Worm (Caenorhabditis elegans) whole organism, L4 larva: Measurements from ENCODE around the gene drr-1.

Experiments
- F26F4.8 ChIP-seq: fragments of 200-800 bp; sonication (Bioruptor generic); conservative IDR thresholded peaks from 2 replicates; pipeline ENCODE4 v1.3.6; 2022; ENCODE audit warnings: missing genetic modification characterization, missing compliant biosample characterization
- F49E8.2 ChIP-seq: sonication (generic microtip); optimal IDR thresholded peaks from 2 replicates; lab custom pipeline; 2016; ENCODE audit warnings: missing compliant biosample characterization, mild to moderate bottlenecking, missing genetic modification characterization, borderline replicate concordance
- R02D3.7 ChIP-seq: fragments of 150-350 bp; sonication (generic microtip); optimal IDR thresholded peaks from 3 replicates; lab custom pipeline; 2014; ENCODE audit warnings: missing biosample characterization, missing genetic modification characterization
- Y105C5A.15 ChIP-seq: fragments of 200-800 bp; sonication (Bioruptor generic); IDR thresholded peaks from 2 replicates; pipeline ENCODE4 v1.3.6; 2022; ENCODE audit warnings: missing genetic modification characterization, missing compliant biosample characterization
- Y48G9A.11 ChIP-seq: fragments of 200-800 bp; sonication (Bioruptor generic); IDR thresholded peaks from 2 replicates; pipeline ENCODE4 v1.3.6; 2022; ENCODE audit warnings: missing genetic modification reagents, missing genetic modification characterization, missing compliant biosample characterization
- Y5F2A.4 ChIP-seq: fragments of 200-800 bp; sonication (Bioruptor generic); optimal IDR thresholded peaks from 2 replicates; lab custom pipeline; 2018; ENCODE audit warnings: mild to moderate bottlenecking, missing genetic modification characterization, missing compliant biosample characterization
- ZK337.2 ChIP-seq: fragments of 200-800 bp; sonication (Bioruptor generic); IDR thresholded peaks from 2 replicates; pipeline ENCODE4 v1.3.6; 2022; ENCODE audit warnings: missing genetic modification reagents, missing genetic modification characterization, missing compliant biosample characterization
- ama-1 ChIP-seq: fragments of 150-350 bp; optimal IDR thresholded peaks from 2 replicates; lab custom pipeline; 2014; ENCODE audit warnings: inconsistent platforms, mixed read lengths
- arid-1 ChIP-seq: fragments of 200-800 bp; sonication (Bioruptor generic); conservative IDR thresholded peaks from 2 replicates; pipeline ENCODE4 v1.3.6; 2022; ENCODE audit warnings: missing genetic modification reagents, missing genetic modification characterization, missing compliant biosample characterization
- ceh-28 ChIP-seq: fragments of 150-350 bp; optimal IDR thresholded peaks from 2 replicates; lab custom pipeline; 2014; ENCODE audit warnings: missing biosample characterization, missing genetic modification reagents, missing genetic modification characterization
- ceh-82 ChIP-seq: sonication (generic microtip); optimal IDR thresholded peaks from 2 replicates; lab custom pipeline; 2017; ENCODE audit warnings: missing biosample characterization, missing genetic modification characterization
- ces-1 ChIP-seq: fragments of 150-350 bp; sonication (generic microtip); optimal IDR thresholded peaks from 4 replicates; lab custom pipeline; 2014; ENCODE audit warnings: missing biosample characterization, missing genetic modification reagents, missing genetic modification characterization
- cey-2 ChIP-seq: sonication (generic microtip); optimal IDR thresholded peaks from 3 replicates; lab custom pipeline; 2017; ENCODE audit warnings: missing genetic modification characterization, mild to moderate bottlenecking, missing compliant biosample characterization, antibody characterized with exemption, borderline replicate concordance; ENCODE audit not compliant: insufficient read depth
- daf-19 ChIP-seq: fragments of 200-800 bp; sonication (Bioruptor generic); conservative IDR thresholded peaks from 2 replicates; pipeline ENCODE4 v1.3.6; 2022; ENCODE audit warnings: missing genetic modification characterization, missing compliant biosample characterization
- dpl-1 ChIP-seq: fragments of 150-350 bp; optimal IDR thresholded peaks from 2 replicates; lab custom pipeline; 2014; ENCODE audit warnings: missing biosample characterization, missing genetic modification reagents, missing genetic modification characterization
- egl-43 ChIP-seq: fragments of 200-800 bp; sonication (Bioruptor generic); IDR thresholded peaks from 2 replicates; pipeline ENCODE4 v1.3.6; 2022; ENCODE audit warnings: missing genetic modification reagents, missing genetic modification characterization, missing compliant biosample characterization
- hif-1 ChIP-seq, 2 experiments: sonication (generic microtip); optimal IDR thresholded peaks; 2 replicates each; lab custom pipeline; 2016 to 2017; ENCODE audit warnings: missing compliant biosample characterization in 2 of 2, missing genetic modification characterization in 2 of 2, missing genetic modification reagents in 2 of 2, missing genotype in 2 of 2, mild to moderate bottlenecking in 1 of 2
- lin-1 ChIP-seq: fragments of 200-800 bp; sonication (Bioruptor generic); IDR thresholded peaks from 2 replicates; pipeline ENCODE4 v1.3.6; 2022; ENCODE audit warnings: missing genetic modification reagents, missing genetic modification characterization, missing compliant biosample characterization
- lin-13 ChIP-seq: fragments of 150-350 bp; optimal IDR thresholded peaks from 2 replicates; lab custom pipeline; 2014; ENCODE audit warnings: missing biosample characterization, missing genetic modification reagents, missing genetic modification characterization
- lin-29 ChIP-seq: fragments of 200-800 bp; sonication (Bioruptor generic); IDR thresholded peaks from 2 replicates; pipeline ENCODE4 v1.3.6; 2022; ENCODE audit warnings: missing genetic modification reagents, missing genetic modification characterization, missing compliant biosample characterization
- lin-38 ChIP-seq: fragments of 200-800 bp; sonication (Bioruptor generic); IDR thresholded peaks from 2 replicates; pipeline ENCODE4 v1.3.6; 2022; ENCODE audit warnings: missing genetic modification reagents, missing genetic modification characterization, missing compliant biosample characterization
- lin-39 ChIP-seq: fragments of 150-350 bp; optimal IDR thresholded peaks from 2 replicates; lab custom pipeline; 2014; ENCODE audit warnings: missing biosample characterization, missing genetic modification reagents, missing genetic modification characterization
- lir-3 ChIP-seq: sonication (generic microtip); optimal IDR thresholded peaks from 2 replicates; lab custom pipeline; 2016; ENCODE audit warnings: mild to moderate bottlenecking, missing genetic modification characterization, missing compliant biosample characterization
- lsy-2 ChIP-seq, 2 experiments: fragments of 150-350 bp in 1 of 2; sonication (generic microtip) in 1 of 2; optimal IDR thresholded peaks; 2 replicates each; lab custom pipeline; 2014 to 2017; ENCODE audit warnings: missing biosample characterization in 2 of 2, missing genetic modification characterization in 2 of 2
- madf-5 ChIP-seq, 2 experiments: fragments of 200-800 bp; sonication (Bioruptor generic); IDR thresholded peaks; 2 replicates each; pipeline ENCODE4 v1.3.6; 2022; ENCODE audit warnings: missing compliant biosample characterization in 2 of 2, missing genetic modification characterization in 2 of 2
- madf-9 ChIP-seq: fragments of 200-800 bp; sonication (Bioruptor generic); conservative IDR thresholded peaks from 2 replicates; pipeline ENCODE4 v1.3.6; 2022; ENCODE audit warnings: missing genetic modification reagents, missing genetic modification characterization, missing compliant biosample characterization
- mdl-1 ChIP-seq, 2 experiments: fragments of 150-350 bp in 1 of 2; sonication (generic microtip) in 1 of 2; optimal IDR thresholded peaks; 2 replicates each; lab custom pipeline; 2014 to 2017; ENCODE audit warnings: missing biosample characterization in 2 of 2, missing genetic modification characterization in 2 of 2
- mdt-29 ChIP-seq: fragments of 200-800 bp; sonication (Bioruptor generic); IDR thresholded peaks from 2 replicates; pipeline ENCODE4 v1.3.6; 2022; ENCODE audit warnings: missing genetic modification reagents, missing genetic modification characterization, missing compliant biosample characterization
- mxl-2 ChIP-seq: fragments of 200-800 bp; sonication (Bioruptor generic); conservative IDR thresholded peaks from 2 replicates; pipeline ENCODE4 v1.3.6; 2022; ENCODE audit warnings: missing genetic modification reagents, missing genetic modification characterization, missing compliant biosample characterization
- nhr-10 ChIP-seq: fragments of 150-350 bp; optimal IDR thresholded peaks from 2 replicates; lab custom pipeline; 2014; ENCODE audit warnings: missing biosample characterization, missing genetic modification characterization
- nhr-102 ChIP-seq: sonication (generic microtip); optimal IDR thresholded peaks from 2 replicates; lab custom pipeline; 2016; ENCODE audit warnings: mild to moderate bottlenecking, missing genetic modification characterization, moderate library complexity, missing compliant biosample characterization
- nhr-11 ChIP-seq: fragments of 150-350 bp; optimal IDR thresholded peaks from 2 replicates; lab custom pipeline; 2014; ENCODE audit warnings: missing biosample characterization, missing genetic modification characterization
- nhr-111 ChIP-seq: fragments of 200-800 bp; sonication (Bioruptor generic); optimal IDR thresholded peaks from 2 replicates; lab custom pipeline; 2018; ENCODE audit warnings: mild to moderate bottlenecking, missing genetic modification characterization, missing compliant biosample characterization
- nhr-28 ChIP-seq: fragments of 150-350 bp; optimal IDR thresholded peaks from 2 replicates; lab custom pipeline; 2014; ENCODE audit warnings: missing biosample characterization, missing genetic modification characterization
- nhr-41 ChIP-seq: fragments of 200-800 bp; sonication (Bioruptor generic); IDR thresholded peaks from 2 replicates; pipeline ENCODE4 v1.3.6; 2022; ENCODE audit warnings: missing genetic modification reagents, missing genetic modification characterization, missing compliant biosample characterization
- nhr-42 ChIP-seq: fragments of 200-800 bp; sonication (Bioruptor generic); IDR thresholded peaks from 2 replicates; pipeline ENCODE4 v1.3.6; 2022; ENCODE audit warnings: missing genetic modification characterization, missing compliant biosample characterization
- pha-4 ChIP-seq, 2 experiments: fragments of 150-350 bp in 1 of 2; fragments of 200-800 bp in 1 of 2; sonication (Bioruptor generic) in 1 of 2; IDR thresholded peaks in 1 of 2; optimal IDR thresholded peaks in 1 of 2; 2 replicates each; pipeline versions ENCODE4 v1.3.6 to Lab custom; 2014 to 2022; ENCODE audit warnings: missing genetic modification characterization in 2 of 2, missing genetic modification reagents in 2 of 2, missing biosample characterization in 1 of 2, missing compliant biosample characterization in 1 of 2
- rbr-2 ChIP-seq: sonication (generic microtip); optimal IDR thresholded peaks from 2 replicates; lab custom pipeline; 2016; ENCODE audit warnings: missing genotype, missing genetic modification characterization, missing compliant biosample characterization
- sdz-12 ChIP-seq: fragments of 200-800 bp; sonication (Bioruptor generic); optimal IDR thresholded peaks from 2 replicates; lab custom pipeline; 2018; ENCODE audit warnings: mild to moderate bottlenecking, missing genetic modification characterization, missing compliant biosample characterization
- skn-1 ChIP-seq: fragments of 150-350 bp; optimal IDR thresholded peaks from 2 replicates; lab custom pipeline; 2014; ENCODE audit warnings: missing biosample characterization, missing genetic modification characterization
- snpc-4 ChIP-seq: fragments of 150-350 bp; optimal IDR thresholded peaks from 2 replicates; lab custom pipeline; 2014; ENCODE audit warnings: missing biosample characterization, missing genetic modification characterization
- spr-1 ChIP-seq: sonication (generic microtip); optimal IDR thresholded peaks from 2 replicates; lab custom pipeline; 2016; ENCODE audit warnings: mild to moderate bottlenecking, missing genetic modification characterization, missing compliant biosample characterization
- spr-3 ChIP-seq: fragments of 200-800 bp; sonication (Bioruptor generic); optimal IDR thresholded peaks from 2 replicates; lab custom pipeline; 2018; ENCODE audit warnings: mild to moderate bottlenecking, missing genetic modification characterization, missing compliant biosample characterization
- tra-1 ChIP-seq: fragments of 200-800 bp; sonication (Bioruptor generic); IDR thresholded peaks from 2 replicates; pipeline ENCODE4 v1.3.6; 2022; ENCODE audit warnings: missing genetic modification reagents, missing genetic modification characterization, missing compliant biosample characterization
- unc-130 ChIP-seq: sonication (generic microtip); optimal IDR thresholded peaks from 2 replicates; lab custom pipeline; 2016; ENCODE audit warnings: missing genetic modification reagents, missing genetic modification characterization, missing compliant biosample characterization
- unc-62 ChIP-seq, 3 experiments: fragments of 150-350 bp in 1 of 3; sonication (generic microtip); optimal IDR thresholded peaks in 2 of 3; peaks in 1 of 3; 1 replicate in 1 of 3; 2 replicates in 2 of 3; lab custom pipeline; 2014 to 2017; ENCODE audit warnings: missing biosample characterization in 3 of 3, missing genetic modification characterization in 3 of 3, missing genetic modification reagents in 3 of 3, missing genotype in 1 of 3
- zfp-2 ChIP-seq: sonication (generic microtip); optimal IDR thresholded peaks from 2 replicates; lab custom pipeline; 2016; ENCODE audit warnings: mild to moderate bottlenecking, missing genetic modification characterization, missing compliant biosample characterization
- zip-11 ChIP-seq: fragments of 200-800 bp; sonication (Bioruptor generic); IDR thresholded peaks from 2 replicates; pipeline ENCODE4 v1.3.6; 2022; ENCODE audit warnings: missing genetic modification characterization, missing compliant biosample characterization
- zip-2 ChIP-seq: fragments of 150-350 bp; optimal IDR thresholded peaks from 2 replicates; lab custom pipeline; 2014; ENCODE audit warnings: missing biosample characterization, missing genetic modification characterization
- ztf-11 ChIP-seq: fragments of 150-350 bp; optimal IDR thresholded peaks from 2 replicates; lab custom pipeline; 2014; ENCODE audit warnings: missing biosample characterization, missing genetic modification characterization

drr-1 gene

DNA sequence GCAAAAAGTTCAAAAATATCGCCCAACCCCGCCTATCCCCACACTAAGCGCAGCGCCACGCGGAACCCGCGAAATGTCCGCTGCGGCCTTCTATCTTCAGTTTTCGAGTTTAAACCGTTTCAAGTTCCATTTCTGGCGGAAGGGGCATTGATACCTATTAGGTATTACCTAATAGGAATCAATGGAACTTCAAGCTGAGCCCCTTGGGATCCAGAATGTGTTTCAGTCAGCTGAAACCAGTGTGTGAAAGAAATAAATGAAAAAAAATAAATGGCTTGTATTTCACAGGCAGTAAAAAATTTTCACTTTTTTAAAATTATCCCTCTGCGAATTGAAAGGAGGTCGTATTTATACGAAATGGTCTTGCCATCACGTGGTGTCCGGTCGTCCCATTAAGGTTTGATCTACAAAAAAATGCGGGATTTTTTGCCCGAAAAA is 25.5 kb upstream of the drr-1 start:
- TF ChIP-seq mdl-1 (tag; optimal IDR thresholded peaks at IDR 0.05; lab: Kevin White, UChicago) (no peak), madf-9 (GFP tag; lab: Robert Waterston, UW) (no peak), zfp-2 (tag; lab: Kevin White, UChicago) (no peak), zip-2 (tag; lab: Kevin White, UChicago) (no peak), nhr-42 (GFP tag; lab: Robert Waterston, UW) (no peak), spr-3 (no peak), ama-1 (peak; percentile 70), spr-1 (peak; percentile 25), ZK337.2 (no peak), ceh-82 (tag; lab: Kevin White, UChicago) (no peak), dpl-1 (GFP tag; lab: Kevin White, UChicago) (no peak), zip-11 (GFP tag; lab: Robert Waterston, UW) (no peak), F26F4.8 (GFP tag; lab: Robert Waterston, UW) (0 out of 2 replicates have a peak, but pooled peaks have one; percentile 25), arid-1 (GFP tag; lab: Robert Waterston, UW) (peak; percentile 50; the same call in 1 of the 2 replicates), Y48G9A.11 (GFP tag; lab: Robert Waterston, UW) (peak; percentile 75), lin-29 (GFP tag; lab: Robert Waterston, UW) (no peak), hif-1 (tag; optimal IDR thresholded peaks at IDR 0.05; lab: Kevin White, UChicago) (no peak), sdz-12 (GFP tag; lab: Kevin White, UChicago) (no peak), rbr-2 (tag; lab: Kevin White, UChicago) (no peak), nhr-28 (no peak), ces-1 (no peak), Y105C5A.15 (GFP tag; lab: Robert Waterston, UW) (0 out of 2 replicates have a peak, but pooled peaks have one; percentile 52), Y5F2A.4 (GFP tag; lab: Kevin White, UChicago) (no peak), unc-62 (GFP tag; optimal IDR thresholded peaks at IDR 0.05 in 1 of 2; lab: Kevin White, UChicago) (no peak), unc-62 (tag; optimal IDR thresholded peaks at IDR 0.05; lab: Kevin White, UChicago) (no peak), daf-19 (GFP tag; lab: Robert Waterston, UW) (no peak), skn-1 (tag; lab: Kevin White, UChicago) (no peak), lir-3 (tag; lab: Kevin White, UChicago) (no peak), lin-38 (peak; percentile 72), lin-1 (no peak), nhr-11 (no peak), lin-39 (tag; lab: Kevin White, UChicago) (no peak), ceh-28 (tag; lab: Kevin White, UChicago) (no peak), egl-43 (GFP tag; lab: Robert Waterston, UW) (0 out of 2 replicates have a peak, but pooled peaks have one; percentile 18), nhr-111 (GFP tag; lab: Kevin White, UChicago) (no peak), tra-1 (GFP tag; lab: Robert Waterston, UW) (no peak), F49E8.2 (tag; lab: Kevin White, UChicago) (peak; percentile 95), mxl-2 (no peak), pha-4 (GFP tag; IDR thresholded peaks at IDR 0.05; lab: Robert Waterston, UW) (peak; percentile 48; the same call in 1 of the 2 replicates), pha-4 (tag; optimal IDR thresholded peaks at IDR 0.05; lab: Kevin White, UChicago) (no peak), lin-13 (peak; percentile 55), cey-2 (no peak), snpc-4 (tag; lab: Kevin White, UChicago) (peak; percentile 77), lsy-2 (tag; optimal IDR thresholded peaks at IDR 0.05; lab: Kevin White, UChicago) (no peak), nhr-10 (tag; lab: Kevin White, UChicago) (no peak), unc-130 (GFP tag; lab: Kevin White, UChicago) (peak; percentile 78), R02D3.7 (tag; lab: Kevin White, UChicago) (no peak), mdt-29 (peak; percentile 87), madf-5 (GFP tag; IDR thresholded peaks at IDR 0.05; lab: Robert Waterston, UW) (no peak), nhr-102 (no peak), nhr-41 (GFP tag; lab: Robert Waterston, UW) (no peak), ztf-11 (tag; lab: Kevin White, UChicago) (no peak)
